Worm (Caenorhabditis elegans) whole organism, early embryonic: ENCODE results near the gene K08D8.2.

Experiments used
- B0310.2 ChIP-seq: sonication (generic microtip); optimal IDR thresholded peaks from 2 replicates; lab custom pipeline; 2016; ENCODE audit warnings: mild to moderate bottlenecking, missing genetic modification characterization, missing compliant biosample characterization
- F13C5.2 ChIP-seq: sonication (generic microtip); optimal IDR thresholded peaks from 2 replicates; lab custom pipeline; 2017; ENCODE audit warnings: mild to moderate bottlenecking, missing genetic modification characterization, inconsistent platforms, missing compliant biosample characterization
- aly-1 ChIP-seq: sonication (generic microtip); optimal IDR thresholded peaks from 2 replicates; lab custom pipeline; 2016; ENCODE audit warnings: missing genetic modification characterization, missing compliant biosample characterization
- ama-1 ChIP-seq: fragments of 150-350 bp; optimal IDR thresholded peaks from 2 replicates; lab custom pipeline; 2014
- ceh-13 ChIP-seq: fragments of 200-800 bp; sonication (Bioruptor generic); optimal IDR thresholded peaks from 2 replicates; lab custom pipeline; 2018; ENCODE audit warnings: mild to moderate bottlenecking, missing genetic modification characterization, missing compliant biosample characterization
- ceh-36 ChIP-seq: sonication (generic microtip); optimal IDR thresholded peaks from 2 replicates; lab custom pipeline; 2016; ENCODE audit warnings: missing genetic modification characterization, inconsistent platforms, missing compliant biosample characterization
- ets-7 ChIP-seq: sonication (generic microtip); optimal IDR thresholded peaks from 2 replicates; lab custom pipeline; 2016; ENCODE audit warnings: missing genotype, missing genetic modification characterization, missing compliant biosample characterization
- flt-1 ChIP-seq: fragments of 200-800 bp; sonication (Bioruptor generic); IDR thresholded peaks from 2 replicates; pipeline ENCODE4 v1.3.6; 2022; ENCODE audit warnings: missing genetic modification characterization, missing compliant biosample characterization
- hmbx-1 ChIP-seq: sonication (generic microtip); optimal IDR thresholded peaks from 2 replicates; lab custom pipeline; 2016; ENCODE audit warnings: mild to moderate bottlenecking, missing genetic modification characterization, missing compliant biosample characterization
- hmg-4 ChIP-seq: fragments of 200-800 bp; sonication (Bioruptor generic); optimal IDR thresholded peaks from 2 replicates; lab custom pipeline; 2018; ENCODE audit warnings: mild to moderate bottlenecking, missing genetic modification characterization, missing compliant biosample characterization
- hnd-1 ChIP-seq: sonication (generic microtip); optimal IDR thresholded peaks from 2 replicates; lab custom pipeline; 2016; ENCODE audit warnings: missing genetic modification characterization, missing compliant biosample characterization
- pes-1 ChIP-seq: fragments of 200-800 bp; sonication (Bioruptor generic); IDR thresholded peaks from 2 replicates; pipeline ENCODE4 v1.3.6; 2022; ENCODE audit warnings: missing genetic modification reagents, missing genetic modification characterization, missing compliant biosample characterization
- scrt-1 ChIP-seq: fragments of 200-800 bp; sonication (Bioruptor generic); IDR thresholded peaks from 2 replicates; pipeline ENCODE4 v1.3.6; 2022; ENCODE audit warnings: missing genetic modification characterization, missing compliant biosample characterization
- sea-1 ChIP-seq: fragments of 200-800 bp; sonication (Bioruptor generic); conservative IDR thresholded peaks from 2 replicates; pipeline ENCODE4 v1.3.6; 2022; ENCODE audit warnings: missing genetic modification characterization, missing compliant biosample characterization
- tbx-11 ChIP-seq: fragments of 200-800 bp; sonication (Bioruptor generic); IDR thresholded peaks from 2 replicates; pipeline ENCODE4 v1.3.6; 2022; ENCODE audit warnings: missing genetic modification characterization, missing compliant biosample characterization
- tbx-37 ChIP-seq: fragments of 200-800 bp; sonication (Bioruptor generic); conservative IDR thresholded peaks from 2 replicates; pipeline ENCODE4 v1.3.6; 2022; ENCODE audit warnings: missing genetic modification reagents, missing genetic modification characterization, missing compliant biosample characterization
- tra-4 ChIP-seq: sonication (generic microtip); optimal IDR thresholded peaks from 2 replicates; lab custom pipeline; 2017; ENCODE audit warnings: missing genetic modification characterization, missing compliant biosample characterization

Gene K08D8.2

ce11 chrIV:12936221-12936776 lies 33.4 kb downstream of the K08D8.2 start, which contains the start of the genes cld-1 and dod-21:
cld-1 (minus strand) TSS chrIV:12936271.
dod-21 (plus strand) TSS chrIV:12936738.
- no peak for TF ChIP-seq ama-1
- TF ChIP-seq ets-7, result no peak
- TF ChIP-seq ceh-36 (tag; lab: Kevin White, UChicago), result no peak
- no peak for TF ChIP-seq hmbx-1 (tag; lab: Kevin White, UChicago)
- TF ChIP-seq pes-1 (GFP tag; lab: Robert Waterston, UW), result no peak
- no peak for TF ChIP-seq ceh-13 (GFP tag; lab: Kevin White, UChicago)
- TF ChIP-seq B0310.2 (tag; lab: Kevin White, UChicago), result no peak
- no peak for TF ChIP-seq tbx-37 (GFP tag; lab: Robert Waterston, UW)
- no peak for TF ChIP-seq flt-1 (GFP tag; lab: Robert Waterston, UW)
- no peak for TF ChIP-seq aly-1 (tag; lab: Kevin White, UChicago)
- no peak for TF ChIP-seq tbx-11 (GFP tag; lab: Robert Waterston, UW)
- TF ChIP-seq F13C5.2 (tag; lab: Kevin White, UChicago), result no peak
- TF ChIP-seq hmg-4, result no peak

DNA sequence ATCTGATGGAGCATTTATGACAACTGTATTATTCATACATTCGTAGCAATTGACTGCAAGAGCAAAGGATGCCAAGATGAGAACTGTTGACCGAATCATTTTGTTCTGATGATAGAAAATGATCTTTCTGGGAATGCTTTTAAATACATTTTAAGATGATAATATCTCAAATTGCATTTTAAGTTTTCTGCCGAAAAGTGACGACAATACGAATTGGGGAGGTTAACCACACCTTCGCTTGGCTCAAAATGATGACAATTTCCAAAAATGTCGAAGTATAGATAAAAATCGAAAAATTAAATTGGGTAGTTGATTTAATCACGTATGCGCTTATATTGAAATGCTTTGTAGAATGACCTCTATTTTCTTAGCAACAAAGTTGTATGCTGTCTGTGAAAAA lies 38.4 kb downstream of the K08D8.2 start, which contains the start of gene dod-24:
Gene dod-24, minus strand, starts transcription at position 101 of the 400 bp plus-strand sequence.
- TF ChIP-seq aly-1 (tag; lab: Kevin White, UChicago) (no peak), tbx-11 (GFP tag; lab: Robert Waterston, UW) (no peak), hnd-1 (tag; lab: Kevin White, UChicago) (no peak), scrt-1 (GFP tag; lab: Robert Waterston, UW) (no peak), ama-1 (no peak), sea-1 (GFP tag; lab: Robert Waterston, UW) (no peak), B0310.2 (tag; lab: Kevin White, UChicago) (no peak), ceh-36 (tag; lab: Kevin White, UChicago) (no peak), tra-4 (tag; lab: Kevin White, UChicago) (no peak), flt-1 (GFP tag; lab: Robert Waterston, UW) (no peak), ceh-13 (GFP tag; lab: Kevin White, UChicago) (no peak), hmbx-1 (tag; lab: Kevin White, UChicago) (no peak)

ce11 chrIV:12942633-12943032 lies 39.8 kb downstream of the K08D8.2 start, which contains the start of gene dct-19:
dct-19 (plus strand) TSS chrIV:12942933.
- TF ChIP-seq hmbx-1 (tag; lab: Kevin White, UChicago) (no peak), ceh-13 (GFP tag; lab: Kevin White, UChicago) (no peak), ama-1 (no peak), tbx-11 (GFP tag; lab: Robert Waterston, UW) (no peak), aly-1 (tag; lab: Kevin White, UChicago) (no peak), tbx-37 (GFP tag; lab: Robert Waterston, UW) (no peak), scrt-1 (GFP tag; lab: Robert Waterston, UW) (no peak), ets-7 (no peak), ceh-36 (tag; lab: Kevin White, UChicago) (no peak), tra-4 (tag; lab: Kevin White, UChicago) (no peak), flt-1 (GFP tag; lab: Robert Waterston, UW) (no peak), hnd-1 (tag; lab: Kevin White, UChicago) (no peak), F13C5.2 (tag; lab: Kevin White, UChicago) (no peak), hmg-4 (no peak), sea-1 (GFP tag; lab: Robert Waterston, UW) (no peak)

ce11 chrIV:12946488-12946887 lies 43.6 kb downstream of the K08D8.2 start, which contains the start of gene F55G11.1:
F55G11.1 (minus strand) TSS chrIV:12946588.
- TF ChIP-seq tbx-37 (GFP tag; lab: Robert Waterston, UW), result no peak
- no peak for TF ChIP-seq F13C5.2 (tag; lab: Kevin White, UChicago)
- no peak for TF ChIP-seq aly-1 (tag; lab: Kevin White, UChicago)
- no peak for TF ChIP-seq hmbx-1 (tag; lab: Kevin White, UChicago)
- no peak for TF ChIP-seq pes-1 (GFP tag; lab: Robert Waterston, UW)
- TF ChIP-seq scrt-1 (GFP tag; lab: Robert Waterston, UW), result no peak
- TF ChIP-seq sea-1 (GFP tag; lab: Robert Waterston, UW), result no peak
- TF ChIP-seq B0310.2 (tag; lab: Kevin White, UChicago), result no peak
- no peak for TF ChIP-seq hnd-1 (tag; lab: Kevin White, UChicago)
- no peak for TF ChIP-seq hmg-4
- TF ChIP-seq flt-1 (GFP tag; lab: Robert Waterston, UW), result no peak

DNA sequence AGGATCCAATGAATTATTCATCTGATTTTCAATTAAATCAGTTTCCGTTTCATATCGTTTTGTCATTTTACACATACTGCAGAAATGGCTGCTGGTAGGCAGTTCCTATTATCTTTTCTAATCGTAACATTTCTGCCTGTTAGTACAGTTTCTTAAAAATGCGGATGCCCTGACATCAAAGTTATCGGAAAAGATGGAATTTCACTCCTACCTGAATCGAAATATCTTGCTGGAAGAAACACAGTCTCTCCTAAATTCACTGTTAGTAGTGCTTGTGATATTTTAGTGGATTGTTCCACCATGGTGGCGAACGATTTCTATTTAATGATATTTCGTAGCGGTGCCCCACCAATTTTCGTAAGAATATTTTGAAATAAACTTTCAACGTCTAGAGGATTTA lies 45.6 kb downstream of the K08D8.2 start, which contains the start of gene F55G11.10:
Gene F55G11.10, plus strand, starts transcription at position 301 of the 400 bp plus-strand sequence.
- TF ChIP-seq B0310.2 (tag; lab: Kevin White, UChicago), result no peak
- no peak for TF ChIP-seq hmbx-1 (tag; lab: Kevin White, UChicago)
- no peak for TF ChIP-seq F13C5.2 (tag; lab: Kevin White, UChicago)
- TF ChIP-seq hmg-4, result no peak
- TF ChIP-seq flt-1 (GFP tag; lab: Robert Waterston, UW), result no peak
- TF ChIP-seq sea-1 (GFP tag; lab: Robert Waterston, UW), result no peak
- TF ChIP-seq hnd-1 (tag; lab: Kevin White, UChicago), result no peak
- TF ChIP-seq tbx-11 (GFP tag; lab: Robert Waterston, UW), result no peak
- no peak for TF ChIP-seq tbx-37 (GFP tag; lab: Robert Waterston, UW)
- TF ChIP-seq ceh-36 (tag; lab: Kevin White, UChicago), result no peak
- no peak for TF ChIP-seq pes-1 (GFP tag; lab: Robert Waterston, UW)
- no peak for TF ChIP-seq scrt-1 (GFP tag; lab: Robert Waterston, UW)
- TF ChIP-seq ets-7, result no peak
- no peak for TF ChIP-seq ama-1
- TF ChIP-seq aly-1 (tag; lab: Kevin White, UChicago), result no peak
- TF ChIP-seq ceh-13 (GFP tag; lab: Kevin White, UChicago), result no peak
- TF ChIP-seq tra-4 (tag; lab: Kevin White, UChicago), result no peak
